Fruit fly (Drosophila melanogaster): ENCODE data around the gene CG12355.

The CG12355 gene

dm6 chr3L:15500813-15501645 is 5.7 kb upstream of the CG12355 start, which contains the start of gene CG7272 (continued):
- no peak for TF ChIP-seq CG32772 (GFP tag; IDR thresholded peaks at IDR 0.05)
- TF ChIP-seq tin (GFP tag; optimal IDR thresholded peaks at IDR 0.05) = no peak
- no peak for TF ChIP-seq CG33213 (GFP tag; optimal IDR thresholded peaks at IDR 0.05)
- 0 out of 3 replicates have a peak, but pooled peaks have one; percentile 41 for TF ChIP-seq gce (GFP tag; IDR thresholded peaks at IDR 0.05)
- no peak for TF ChIP-seq CG1024 (GFP tag; IDR thresholded peaks at IDR 0.05)
- TF ChIP-seq prd (optimal IDR thresholded peaks at IDR 0.05) = no peak
- TF ChIP-seq prd (GFP tag; IDR thresholded peaks at IDR 0.05) = no peak; the same call in 2 of the 3 replicates
- peak; percentile 22 for TF ChIP-seq CG18011 (GFP tag; optimal IDR thresholded peaks at IDR 0.05)
- peak; percentile 17 for TF ChIP-seq Blimp-1 (GFP tag; optimal IDR thresholded peaks at IDR 0.05)
- TF ChIP-seq PHDP (tag; optimal IDR thresholded peaks at IDR 0.05) = no peak
- TF ChIP-seq da (GFP tag; optimal IDR thresholded peaks at IDR 0.05) = no peak
- no peak for TF ChIP-seq CG14667 (GFP tag; IDR thresholded peaks at IDR 0.05)
- TF ChIP-seq CG8924 (tag; optimal IDR thresholded peaks at IDR 0.05) = peak; percentile 39
- TF ChIP-seq fru (optimal IDR thresholded peaks at IDR 0.05) = no peak
- no peak for TF ChIP-seq CG8388 (GFP tag; optimal IDR thresholded peaks at IDR 0.05)
- peak; percentile 18 for TF ChIP-seq Ets97D (GFP tag; optimal IDR thresholded peaks at IDR 0.05)
- TF ChIP-seq cas (GFP tag; IDR thresholded peaks at IDR 0.05) = no peak
- TF ChIP-seq abd-A (tag; optimal IDR thresholded peaks at IDR 0.05) = peak; percentile 55
- no peak for TF ChIP-seq CG1233 (GFP tag; optimal IDR thresholded peaks at IDR 0.05)
- TF ChIP-seq CG11456 (GFP tag; IDR thresholded peaks at IDR 0.05) = no peak
- TF ChIP-seq peb (GFP tag; IDR thresholded peaks at IDR 0.05) = no peak
- TF ChIP-seq Nf-YC (tag; optimal IDR thresholded peaks at IDR 0.05) = peak; percentile 45
- TF ChIP-seq Hr78 (GFP tag; optimal IDR thresholded peaks at IDR 0.05) = no peak
- TF ChIP-seq CG9797 (GFP tag; optimal IDR thresholded peaks at IDR 0.05) = peak; percentile 22
- no peak for TF ChIP-seq Elba2 (GFP tag; optimal IDR thresholded peaks at IDR 0.05)
- peak; percentile 23; the same call in 1 of the 2 replicates for TF ChIP-seq seq (GFP tag; IDR thresholded peaks at IDR 0.05)
- peak; percentile 53 for TF ChIP-seq Sry-δ (GFP tag; optimal IDR thresholded peaks at IDR 0.05)
- TF ChIP-seq Med (GFP tag) = peak; percentile 88
- TF ChIP-seq CG10366 (GFP tag; IDR thresholded peaks at IDR 0.05) = no peak; the same call in 1 of the 2 replicates
- TF ChIP-seq pzg (GFP tag; optimal IDR thresholded peaks at IDR 0.05) = peak; percentile 83
- no peak for TF ChIP-seq pum (GFP tag; optimal IDR thresholded peaks at IDR 0.05)
- peak; percentile 64; the same call in 1 of the 2 replicates for TF ChIP-seq NFAT (GFP tag; IDR thresholded peaks at IDR 0.05)
- peak; percentile 15; the same call in 1 of the 2 replicates for TF ChIP-seq sob (GFP tag; IDR thresholded peaks at IDR 0.05)
- TF ChIP-seq CG34224 (GFP tag; IDR thresholded peaks at IDR 0.05; ENCODE audit: partially characterized antibody) = peak; percentile 42; the same call in 2 of the 3 replicates
- TF ChIP-seq CG4328 (GFP tag; optimal IDR thresholded peaks at IDR 0.05) = peak; percentile 27
- no peak for TF ChIP-seq eve (GFP tag; optimal IDR thresholded peaks at IDR 0.05)
- TF ChIP-seq CG1832 (GFP tag; optimal IDR thresholded peaks at IDR 0.05) = no peak
- TF ChIP-seq amos (GFP tag; IDR thresholded peaks at IDR 0.05; ENCODE audit: partially characterized antibody) = peak; percentile 54; the same call in 1 of the 2 replicates
- TF ChIP-seq B-H2 (GFP tag; optimal IDR thresholded peaks at IDR 0.05) = peak; percentile 58
- no peak for TF ChIP-seq sens-2 (GFP tag; IDR thresholded peaks at IDR 0.05)
- no peak for TF ChIP-seq ac (GFP tag; optimal IDR thresholded peaks at IDR 0.05)
- peak; percentile 82 for TF ChIP-seq gfzf (GFP tag; optimal IDR thresholded peaks at IDR 0.05)
- TF ChIP-seq Pdp1 (GFP tag; optimal IDR thresholded peaks at IDR 0.05) = peak in 1 of 2 experiments; percentile 78
- 0 out of 3 replicates have a peak, but pooled peaks have one; percentile 22 for TF ChIP-seq CG6175 (GFP tag; IDR thresholded peaks at IDR 0.05)
- 0 out of 2 replicates have a peak, but pooled peaks have one; percentile 13 for TF ChIP-seq al (GFP tag; IDR thresholded peaks at IDR 0.05)
- TF ChIP-seq CG9437 (GFP tag; optimal IDR thresholded peaks at IDR 0.05) = no peak
- TF ChIP-seq NK7.1 (GFP tag; optimal IDR thresholded peaks at IDR 0.05) = no peak
- TF ChIP-seq zfh2 (GFP tag; optimal IDR thresholded peaks at IDR 0.05) = peak; percentile 20
- TF ChIP-seq crp (GFP tag; optimal IDR thresholded peaks at IDR 0.05) = peak in 1 of 2 experiments; percentile 5
